Worm (Caenorhabditis elegans) whole organism, young adult: ENCODE data around the gene R07E5.4.

Experiments
- B0019.2 ChIP-seq: fragments of 200-800 bp; sonication (Bioruptor generic); conservative IDR thresholded peaks from 2 replicates; pipeline ENCODE4 v1.3.6; 2022; ENCODE audit warnings: missing genetic modification reagents, missing genetic modification characterization, missing compliant biosample characterization
- B0336.3 ChIP-seq: fragments of 200-800 bp; sonication (Bioruptor generic); IDR thresholded peaks from 2 replicates; pipeline ENCODE4 v1.3.6; 2022; ENCODE audit warnings: missing genetic modification characterization, missing compliant biosample characterization
- C06A6.2 ChIP-seq: fragments of 200-800 bp; sonication (Bioruptor generic); conservative IDR thresholded peaks from 2 replicates; pipeline ENCODE4 v1.3.6; 2022; ENCODE audit warnings: missing genetic modification characterization, missing compliant biosample characterization
- D2030.7 ChIP-seq: fragments of 200-800 bp; sonication (Bioruptor generic); IDR thresholded peaks from 2 replicates; pipeline ENCODE4 v1.3.6; 2022; ENCODE audit warnings: missing genetic modification reagents, missing genetic modification characterization, missing compliant biosample characterization
- F22D6.2 ChIP-seq: sonication (generic microtip); optimal IDR thresholded peaks from 2 replicates; lab custom pipeline; 2016; ENCODE audit warnings: mild to moderate bottlenecking, missing genetic modification characterization, missing compliant biosample characterization
- F23B12.7 ChIP-seq: sonication (generic microtip); optimal IDR thresholded peaks from 2 replicates; lab custom pipeline; 2017; ENCODE audit warnings: missing genetic modification characterization, mild to moderate bottlenecking, missing compliant biosample characterization, antibody characterized with exemption, moderate library complexity; ENCODE audit not compliant: insufficient read depth
- F33H1.4 ChIP-seq: fragments of 200-800 bp; sonication (Bioruptor generic); IDR thresholded peaks from 2 replicates; pipeline ENCODE4 v1.3.6; 2022; ENCODE audit warnings: missing genetic modification reagents, missing genetic modification characterization, missing compliant biosample characterization
- F37B4.10 ChIP-seq: fragments of 200-800 bp; sonication (Bioruptor generic); IDR thresholded peaks from 2 replicates; pipeline ENCODE4 v1.3.6; 2022; ENCODE audit warnings: missing genetic modification characterization, missing compliant biosample characterization
- F55B11.4 ChIP-seq: sonication (generic microtip); optimal IDR thresholded peaks from 2 replicates; lab custom pipeline; 2016; ENCODE audit warnings: missing compliant biosample characterization, missing genetic modification characterization, borderline replicate concordance; ENCODE audit not compliant: insufficient read depth
- Y56A3A.18 ChIP-seq: fragments of 200-800 bp; sonication (Bioruptor generic); IDR thresholded peaks from 2 replicates; pipeline ENCODE4 v1.3.6; 2022; ENCODE audit warnings: missing genetic modification reagents, missing genetic modification characterization, missing compliant biosample characterization
- Y79H2A.3 ChIP-seq: fragments of 200-800 bp; sonication (Bioruptor generic); conservative IDR thresholded peaks from 2 replicates; pipeline ENCODE4 v1.3.6; 2022; ENCODE audit warnings: missing genetic modification reagents, missing genetic modification characterization, missing compliant biosample characterization
- ama-1 ChIP-seq, 3 experiments: fragments of 150-350 bp in 1 of 3; sonication (generic microtip) in 2 of 3; optimal IDR thresholded peaks; 2 replicates each; lab custom pipeline; 2014 to 2018; ENCODE audit warnings: missing biosample characterization in 2 of 3, missing genetic modification characterization in 2 of 3, missing genetic modification reagents in 2 of 3
- attf-3 ChIP-seq: fragments of 200-800 bp; sonication (Bioruptor generic); conservative IDR thresholded peaks from 2 replicates; pipeline ENCODE4 v1.3.6; 2022; ENCODE audit warnings: missing genetic modification reagents, missing genetic modification characterization, missing compliant biosample characterization
- attf-5 ChIP-seq: fragments of 200-800 bp; sonication (Bioruptor generic); optimal IDR thresholded peaks from 2 replicates; lab custom pipeline; 2018; ENCODE audit warnings: mild to moderate bottlenecking, missing genetic modification characterization, missing compliant biosample characterization
- bed-2 ChIP-seq: fragments of 200-800 bp; sonication (Bioruptor generic); IDR thresholded peaks from 2 replicates; pipeline ENCODE4 v1.3.6; 2022; ENCODE audit warnings: missing genetic modification reagents, missing genetic modification characterization, missing compliant biosample characterization
- ccch-3 ChIP-seq: fragments of 200-800 bp; sonication (Bioruptor generic); optimal IDR thresholded peaks from 2 replicates; lab custom pipeline; 2018; ENCODE audit warnings: mild to moderate bottlenecking, missing genetic modification characterization, missing compliant biosample characterization
- ceh-58 ChIP-seq: fragments of 200-800 bp; sonication (Bioruptor generic); IDR thresholded peaks from 2 replicates; pipeline ENCODE4 v1.3.6; 2022; ENCODE audit warnings: missing genetic modification characterization, missing compliant biosample characterization
- ceh-91 ChIP-seq: fragments of 200-800 bp; sonication (Bioruptor generic); IDR thresholded peaks from 2 replicates; pipeline ENCODE4 v1.3.6; 2022; ENCODE audit warnings: missing genetic modification reagents, missing genetic modification characterization, missing compliant biosample characterization
- dpff-1 ChIP-seq: sonication (generic microtip); optimal IDR thresholded peaks from 2 replicates; lab custom pipeline; 2017; ENCODE audit warnings: mild to moderate bottlenecking, missing genetic modification characterization, missing compliant biosample characterization
- efl-1 ChIP-seq: fragments of 150-350 bp; optimal IDR thresholded peaks from 2 replicates; lab custom pipeline; 2014; ENCODE audit warnings: missing biosample characterization, missing genetic modification reagents, missing genetic modification characterization
- egl-18 ChIP-seq: fragments of 200-800 bp; sonication (Bioruptor generic); IDR thresholded peaks from 2 replicates; pipeline ENCODE4 v1.3.6; 2022; ENCODE audit warnings: missing genetic modification reagents, missing genetic modification characterization, missing compliant biosample characterization
- egl-44 ChIP-seq: fragments of 200-800 bp; sonication (Bioruptor generic); IDR thresholded peaks from 2 replicates; pipeline ENCODE4 v1.3.6; 2022; ENCODE audit warnings: missing genetic modification reagents, missing genetic modification characterization, missing compliant biosample characterization
- ekl-4 ChIP-seq: fragments of 200-800 bp; sonication (Bioruptor generic); IDR thresholded peaks from 2 replicates; pipeline ENCODE4 v1.3.6; 2022; ENCODE audit warnings: missing genetic modification reagents, missing genetic modification characterization, missing compliant biosample characterization
- ets-4 ChIP-seq: fragments of 200-800 bp; sonication (Bioruptor generic); optimal IDR thresholded peaks from 2 replicates; lab custom pipeline; 2018; ENCODE audit warnings: mild to moderate bottlenecking, missing genetic modification characterization, missing compliant biosample characterization
- fkh-3 ChIP-seq: sonication (generic microtip); optimal IDR thresholded peaks from 2 replicates; lab custom pipeline; 2016; ENCODE audit warnings: mild to moderate bottlenecking, missing genetic modification characterization, missing compliant biosample characterization
- gei-17 ChIP-seq: fragments of 200-800 bp; sonication (Bioruptor generic); optimal IDR thresholded peaks from 2 replicates; lab custom pipeline; 2018; ENCODE audit warnings: mild to moderate bottlenecking, missing genetic modification characterization, missing compliant biosample characterization
- him-1 ChIP-seq: sonication (generic microtip); optimal IDR thresholded peaks from 2 replicates; lab custom pipeline; 2016; ENCODE audit warnings: missing genotype, missing genetic modification reagents, missing genetic modification characterization, missing compliant biosample characterization
- hlh-26 ChIP-seq: fragments of 200-800 bp; sonication (Bioruptor generic); conservative IDR thresholded peaks from 2 replicates; pipeline ENCODE4 v1.3.6; 2022; ENCODE audit warnings: missing genetic modification reagents, missing genetic modification characterization, missing compliant biosample characterization
- hsf-1 ChIP-seq: fragments of 200-800 bp; sonication (Bioruptor generic); IDR thresholded peaks from 2 replicates; pipeline ENCODE4 v1.3.6; 2022; ENCODE audit warnings: missing genetic modification reagents, missing genetic modification characterization, missing compliant biosample characterization
- let-607 ChIP-seq, 2 experiments: fragments of 200-800 bp in 1 of 2; sonication (Bioruptor generic) in 1 of 2; sonication (generic microtip) in 1 of 2; optimal IDR thresholded peaks; 2 replicates each; lab custom pipeline; 2016 to 2018; ENCODE audit warnings: mild to moderate bottlenecking in 2 of 2, missing compliant biosample characterization in 2 of 2, missing genetic modification characterization in 2 of 2, moderate library complexity in 2 of 2, missing genotype in 1 of 2
- lin-35 ChIP-seq, 3 experiments: fragments of 150-350 bp in 2 of 3; sonication (generic microtip) in 1 of 3; optimal IDR thresholded peaks; 2 replicates each; lab custom pipeline; 2014 to 2018; ENCODE audit warnings: missing biosample characterization in 3 of 3, missing genetic modification characterization in 3 of 3, missing genetic modification reagents in 3 of 3
- lsy-27 ChIP-seq: sonication (generic microtip); optimal IDR thresholded peaks from 2 replicates; lab custom pipeline; 2017; ENCODE audit warnings: missing genetic modification characterization, mild to moderate bottlenecking, missing compliant biosample characterization, antibody characterized with exemption, missing genotype, borderline replicate concordance; ENCODE audit not compliant: insufficient read depth
- madf-3 ChIP-seq: fragments of 200-800 bp; sonication (Bioruptor generic); IDR thresholded peaks from 2 replicates; pipeline ENCODE4 v1.3.6; 2022; ENCODE audit warnings: missing genetic modification reagents, missing genetic modification characterization, missing compliant biosample characterization
- mcd-1 ChIP-seq: fragments of 200-800 bp; sonication (Bioruptor generic); IDR thresholded peaks from 2 replicates; pipeline ENCODE4 v1.3.6; 2022; ENCODE audit warnings: missing genetic modification reagents, missing genetic modification characterization, missing compliant biosample characterization
- mel-28 ChIP-seq: sonication (generic microtip); optimal IDR thresholded peaks from 2 replicates; lab custom pipeline; 2016; ENCODE audit warnings: borderline replicate concordance, mild to moderate bottlenecking, missing genetic modification characterization, missing compliant biosample characterization
- mxl-1 ChIP-seq: sonication (generic microtip); optimal IDR thresholded peaks from 2 replicates; lab custom pipeline; 2016; ENCODE audit warnings: missing genetic modification characterization, missing compliant biosample characterization
- nfya-1 ChIP-seq: sonication (generic microtip); optimal IDR thresholded peaks from 2 replicates; lab custom pipeline; 2017; ENCODE audit warnings: antibody characterized with exemption, missing compliant biosample characterization, missing genetic modification characterization, borderline replicate concordance; ENCODE audit not compliant: insufficient read depth
- nhr-80 ChIP-seq: sonication (generic microtip); optimal IDR thresholded peaks from 2 replicates; lab custom pipeline; 2016; ENCODE audit warnings: missing genetic modification characterization, missing compliant biosample characterization
- pha-4 ChIP-seq: fragments of 150-350 bp; sonication (generic microtip); optimal IDR thresholded peaks from 2 replicates; lab custom pipeline; 2014; ENCODE audit warnings: missing biosample characterization, missing genetic modification reagents, missing genetic modification characterization
- sdz-38 ChIP-seq: sonication (generic microtip); optimal IDR thresholded peaks from 2 replicates; lab custom pipeline; 2016; ENCODE audit warnings: missing genotype, missing genetic modification characterization, missing compliant biosample characterization
- snpc-3.4 ChIP-seq: sonication (generic microtip); optimal IDR thresholded peaks from 2 replicates; lab custom pipeline; 2017; ENCODE audit warnings: missing genetic modification characterization, mild to moderate bottlenecking, missing compliant biosample characterization, antibody characterized with exemption, moderate library complexity, missing genotype, missing genetic modification reagents
- unc-130 ChIP-seq: sonication (generic microtip); optimal IDR thresholded peaks from 2 replicates; lab custom pipeline; 2016; ENCODE audit warnings: missing genetic modification reagents, missing genetic modification characterization, missing compliant biosample characterization
- xnd-1 ChIP-seq: sonication (generic microtip); optimal IDR thresholded peaks from 2 replicates; lab custom pipeline; 2016; ENCODE audit warnings: missing genotype, missing genetic modification reagents, missing genetic modification characterization, missing compliant biosample characterization
- ztf-18 ChIP-seq: sonication (generic microtip); optimal IDR thresholded peaks from 2 replicates; lab custom pipeline; 2016; ENCODE audit warnings: missing genotype, mild to moderate bottlenecking, missing genetic modification characterization, missing compliant biosample characterization
- ztf-26 ChIP-seq: sonication (generic microtip); optimal IDR thresholded peaks from 2 replicates; lab custom pipeline; 2017; ENCODE audit warnings: missing genetic modification characterization, missing compliant biosample characterization
- ztf-3 ChIP-seq: fragments of 200-800 bp; sonication (Bioruptor generic); optimal IDR thresholded peaks from 2 replicates; lab custom pipeline; 2018; ENCODE audit warnings: mild to moderate bottlenecking, missing genetic modification characterization, missing compliant biosample characterization

R07E5.4 gene

ce11 chrIII:4362332-4362731, 32.3 kb upstream of the R07E5.4 start (continued):
- TF ChIP-seq ccch-3 (no peak), snpc-3.4 (tag; lab: Kevin White, UChicago) (no peak), madf-3 (GFP tag; lab: Robert Waterston, UW) (no peak), ztf-18 (tag; lab: Kevin White, UChicago) (peak; percentile 22), F55B11.4 (tag; lab: Kevin White, UChicago) (no peak), B0019.2 (GFP tag; lab: Robert Waterston, UW) (no peak), nfya-1 (tag; lab: Kevin White, UChicago) (no peak), B0336.3 (no peak), ceh-58 (GFP tag; lab: Robert Waterston, UW) (no peak), F22D6.2 (tag; lab: Kevin White, UChicago) (no peak), hlh-26 (GFP tag; lab: Robert Waterston, UW) (no peak), xnd-1 (tag; lab: Kevin White, UChicago) (no peak), attf-5 (GFP tag; lab: Kevin White, UChicago) (no peak), sdz-38 (tag; lab: Kevin White, UChicago) (no peak), dpff-1 (no peak), bed-2 (GFP tag; lab: Robert Waterston, UW) (no peak), C06A6.2 (GFP tag; lab: Robert Waterston, UW) (no peak), mel-28 (tag; lab: Kevin White, UChicago) (no peak), ceh-91 (GFP tag; lab: Robert Waterston, UW) (no peak), lin-35 (GFP tag; optimal IDR thresholded peaks at IDR 0.05; lab: Kevin White, UChicago) (no peak), unc-130 (GFP tag; lab: Kevin White, UChicago) (peak; percentile 8), F37B4.10 (GFP tag; lab: Robert Waterston, UW) (no peak), ztf-3 (GFP tag; lab: Kevin White, UChicago) (no peak), mcd-1 (GFP tag; lab: Robert Waterston, UW) (peak; percentile 18; the same call in 1 of the 2 replicates), F23B12.7 (tag; lab: Kevin White, UChicago) (no peak), ets-4 (GFP tag; lab: Kevin White, UChicago) (no peak), lsy-27 (tag; lab: Kevin White, UChicago) (no peak), attf-3 (GFP tag; lab: Robert Waterston, UW) (no peak), efl-1 (GFP tag; lab: Kevin White, UChicago) (no peak), ama-1 (optimal IDR thresholded peaks at IDR 0.05; lab: Kevin White, UChicago) (no peak), ama-1 (GFP tag; optimal IDR thresholded peaks at IDR 0.05; lab: Kevin White, UChicago) (peak; percentile 12 to 49)

DNA sequence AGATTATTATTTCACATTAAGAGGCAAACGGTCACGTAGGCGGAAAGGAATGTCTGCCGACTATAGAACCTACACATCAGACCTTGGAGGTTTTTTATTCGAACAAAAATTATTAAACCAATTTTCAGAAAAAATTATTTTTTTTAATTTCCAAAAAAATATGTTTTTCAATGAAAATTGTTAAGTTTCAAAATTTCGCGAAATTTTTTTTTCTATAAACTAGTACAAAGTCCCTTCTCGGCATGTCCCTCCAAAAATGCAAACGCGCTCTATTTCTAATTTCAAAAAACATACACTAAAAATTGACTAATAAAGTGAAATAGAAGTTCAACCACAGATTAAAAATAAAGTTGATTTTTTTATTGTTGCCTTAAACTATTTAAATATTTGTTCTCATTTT, 29.6 kb upstream of the R07E5.4 start, which contains the start of gene ckb-1:
ckb-1 (plus strand) TSS at position 301 of the 400 bp plus-strand sequence.
- no peak for TF ChIP-seq hsf-1 (GFP tag; lab: Robert Waterston, UW)
- no peak for TF ChIP-seq ztf-18 (tag; lab: Kevin White, UChicago)
- TF ChIP-seq egl-44 (GFP tag; lab: Robert Waterston, UW), result no peak
- TF ChIP-seq D2030.7, result no peak
- no peak for TF ChIP-seq xnd-1 (tag; lab: Kevin White, UChicago)

DNA sequence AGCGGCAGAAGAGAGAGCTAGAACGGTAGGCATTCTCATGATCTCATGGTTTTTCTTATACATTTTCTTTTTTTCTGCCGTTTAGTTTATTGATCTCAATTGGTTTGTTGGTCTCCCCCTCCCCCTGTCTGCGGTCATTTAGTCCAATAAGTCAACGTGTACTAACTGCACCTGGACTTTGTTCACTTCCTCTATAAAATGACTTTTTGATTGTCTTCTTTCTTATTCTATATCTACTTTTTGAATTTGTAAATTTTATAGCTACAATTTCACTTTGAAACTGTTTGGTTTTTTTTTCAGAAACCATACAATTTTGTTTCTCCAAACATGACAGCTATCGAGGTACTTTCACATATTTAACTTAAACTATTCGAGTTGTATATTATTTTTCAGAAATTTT, 26.9 kb upstream of the R07E5.4 start, which contains the start of gene ckb-2:
ckb-2 (plus strand) TSS at position 301 of the 400 bp plus-strand sequence.
- TF ChIP-seq pha-4 (tag; lab: Kevin White, UChicago) (no peak), egl-18 (GFP tag; lab: Robert Waterston, UW) (no peak), ztf-3 (GFP tag; lab: Kevin White, UChicago) (no peak), Y56A3A.18 (GFP tag; lab: Robert Waterston, UW) (no peak), gei-17 (GFP tag; lab: Kevin White, UChicago) (no peak), ztf-26 (tag; lab: Kevin White, UChicago) (no peak), let-607 (tag; optimal IDR thresholded peaks at IDR 0.05; lab: Kevin White, UChicago) (no peak), F33H1.4 (GFP tag; lab: Robert Waterston, UW) (no peak), nhr-80 (tag; lab: Kevin White, UChicago) (no peak), him-1 (tag; lab: Kevin White, UChicago) (no peak), Y79H2A.3 (GFP tag; lab: Robert Waterston, UW) (no peak), egl-44 (GFP tag; lab: Robert Waterston, UW) (no peak), mxl-1 (tag; lab: Kevin White, UChicago) (no peak), fkh-3 (no peak), ekl-4 (no peak)
